Worm (Caenorhabditis elegans) whole organism, L3 larva: ENCODE results near the gene clx-1.

Experiments
- R02D3.7 ChIP-seq: fragments of 150-350 bp; optimal IDR thresholded peaks from 2 replicates; lab custom pipeline; 2014; ENCODE audit warnings: missing biosample characterization, missing genetic modification characterization
- egl-5 ChIP-seq: fragments of 150-350 bp; optimal IDR thresholded peaks from 2 replicates; lab custom pipeline; 2017; ENCODE audit warnings: missing biosample characterization, missing genetic modification reagents, missing genetic modification characterization, inconsistent platforms
- fkh-10 ChIP-seq: sonication (generic microtip); optimal IDR thresholded peaks from 2 replicates; lab custom pipeline; 2017; ENCODE audit warnings: missing biosample characterization, missing genetic modification reagents, missing genetic modification characterization
- tbx-2 ChIP-seq: sonication (generic microtip); optimal IDR thresholded peaks from 2 replicates; lab custom pipeline; 2016; ENCODE audit warnings: mild to moderate bottlenecking, missing genetic modification characterization, missing compliant biosample characterization
- ztf-11 ChIP-seq: fragments of 150-350 bp; optimal IDR thresholded peaks from 2 replicates; lab custom pipeline; 2014; ENCODE audit warnings: missing biosample characterization, missing genetic modification characterization

- TF ChIP-seq tbx-2 (no peak), fkh-10 (GFP tag; lab: Kevin White, UChicago) (no peak), R02D3.7 (tag; lab: Kevin White, UChicago) (no peak), ztf-11 (tag; lab: Kevin White, UChicago) (no peak), egl-5 (tag; lab: Kevin White, UChicago) (no peak)
Measured at ce11 chrIV:7775725-7776124, 41.3 kb downstream of the clx-1 start, which contains the start of gene swd-2.1.
